Worm (Caenorhabditis elegans) whole organism, mixed stage, embryonic: Measurements from ENCODE around the gene EGAP1.5.
A peak's percentile ranks its signal among the peaks of the same experiment; 100 is the strongest.

Experiments
- elt-3 ChIP-seq: fragments of 150-350 bp; optimal IDR thresholded peaks from 2 replicates; lab custom pipeline; 2014; ENCODE audit warnings: missing biosample characterization, missing genetic modification characterization
- mep-1 ChIP-seq: fragments of 150-350 bp; optimal IDR thresholded peaks from 2 replicates; lab custom pipeline; 2017; ENCODE audit warnings: missing biosample characterization, missing genetic modification reagents, missing genetic modification characterization, inconsistent platforms
- unc-62 ChIP-seq: fragments of 150-350 bp; optimal IDR thresholded peaks from 2 replicates; lab custom pipeline; 2014; ENCODE audit warnings: missing biosample characterization, missing genetic modification reagents, missing genetic modification characterization
- zip-8 ChIP-seq: fragments of 150-350 bp; optimal IDR thresholded peaks from 2 replicates; lab custom pipeline; 2014; ENCODE audit warnings: missing biosample characterization, missing genetic modification characterization

- peak; percentile 45 for TF ChIP-seq mep-1
- no peak for TF ChIP-seq elt-3 (tag; lab: Kevin White, UChicago)
- TF ChIP-seq unc-62 (GFP tag; lab: Kevin White, UChicago) = peak; percentile 30
- no peak for TF ChIP-seq zip-8 (tag; lab: Kevin White, UChicago)
Measured at ce11 chrIII:5940525-5940974, 9.0 kb downstream of the EGAP1.5 start.
